Worm (Caenorhabditis elegans) whole organism, L1 larva: ENCODE results near the gene spon-1.

Experiments
- C04F5.9 ChIP-seq: sonication (generic microtip); optimal IDR thresholded peaks from 2 replicates; lab custom pipeline; 2016; ENCODE audit warnings: missing genetic modification characterization, missing compliant biosample characterization
- C34B4.2 ChIP-seq: sonication (generic microtip); optimal IDR thresholded peaks from 2 replicates; lab custom pipeline; 2017; ENCODE audit warnings: mild to moderate bottlenecking, missing genetic modification characterization, missing compliant biosample characterization
- Y116A8C.19 ChIP-seq: sonication (generic microtip); optimal IDR thresholded peaks from 2 replicates; lab custom pipeline; 2016; ENCODE audit warnings: missing compliant biosample characterization, missing genetic modification characterization, borderline replicate concordance
- aha-1 ChIP-seq: fragments of 150-350 bp; optimal IDR thresholded peaks from 2 replicates; lab custom pipeline; 2014; ENCODE audit warnings: missing biosample characterization, missing genetic modification characterization
- alr-1 ChIP-seq: fragments of 200-800 bp; sonication (Bioruptor generic); optimal IDR thresholded peaks from 2 replicates; lab custom pipeline; 2018; ENCODE audit warnings: borderline replicate concordance, mild to moderate bottlenecking, missing genetic modification characterization, missing compliant biosample characterization
- ama-1 ChIP-seq: fragments of 150-350 bp; optimal IDR thresholded peaks from 2 replicates; lab custom pipeline; 2014
- blmp-1 ChIP-seq: fragments of 150-350 bp; optimal IDR thresholded peaks from 2 replicates; lab custom pipeline; 2014; ENCODE audit warnings: missing biosample characterization, missing genetic modification characterization
- ceh-63 ChIP-seq: fragments of 200-800 bp; sonication (Bioruptor generic); optimal IDR thresholded peaks from 2 replicates; lab custom pipeline; 2018; ENCODE audit warnings: mild to moderate bottlenecking, missing genetic modification characterization, missing compliant biosample characterization
- ceh-8 ChIP-seq: fragments of 200-800 bp; sonication (Bioruptor generic); optimal IDR thresholded peaks from 2 replicates; lab custom pipeline; 2018; ENCODE audit warnings: mild to moderate bottlenecking, missing genetic modification characterization, moderate library complexity, missing compliant biosample characterization
- ces-1 ChIP-seq: fragments of 150-350 bp; optimal IDR thresholded peaks from 2 replicates; lab custom pipeline; 2014; ENCODE audit warnings: missing biosample characterization, missing genetic modification reagents, missing genetic modification characterization
- efl-1 ChIP-seq, 4 experiments: fragments of 150-350 bp; optimal IDR thresholded peaks in 3 of 4; peaks in 1 of 4; 1 replicate in 1 of 4; 2 replicates in 3 of 4; lab custom pipeline; 2014; ENCODE audit warnings: missing biosample characterization in 2 of 4, missing genetic modification characterization in 2 of 4, missing genetic modification reagents in 2 of 4
- efl-3 ChIP-seq: fragments of 200-800 bp; sonication (Bioruptor generic); optimal IDR thresholded peaks from 2 replicates; lab custom pipeline; 2018; ENCODE audit warnings: mild to moderate bottlenecking, missing genetic modification characterization, missing compliant biosample characterization
- egl-13 ChIP-seq: sonication (generic microtip); optimal IDR thresholded peaks from 2 replicates; lab custom pipeline; 2016; ENCODE audit warnings: missing genotype, missing genetic modification reagents, missing genetic modification characterization, missing compliant biosample characterization
- egl-27 ChIP-seq, 2 experiments: fragments of 150-350 bp in 1 of 2; sonication (generic microtip); optimal IDR thresholded peaks; 3 replicates each; lab custom pipeline; 2017 to 2018; ENCODE audit warnings: missing biosample characterization in 2 of 2, missing genetic modification characterization in 2 of 2, missing genetic modification reagents in 2 of 2
- elt-2 ChIP-seq: sonication (generic microtip); optimal IDR thresholded peaks from 2 replicates; lab custom pipeline; 2016; ENCODE audit warnings: missing genetic modification characterization, mild to moderate bottlenecking, inconsistent platforms, missing compliant biosample characterization, missing genetic modification reagents
- fkh-10 ChIP-seq: sonication (generic microtip); optimal IDR thresholded peaks from 2 replicates; lab custom pipeline; 2017; ENCODE audit warnings: missing biosample characterization, missing genetic modification reagents, missing genetic modification characterization
- fkh-4 ChIP-seq: sonication (generic microtip); optimal IDR thresholded peaks from 2 replicates; lab custom pipeline; 2016; ENCODE audit warnings: missing compliant biosample characterization, missing genetic modification characterization, borderline replicate concordance
- fos-1 ChIP-seq: fragments of 150-350 bp; optimal IDR thresholded peaks from 2 replicates; lab custom pipeline; 2014; ENCODE audit warnings: missing biosample characterization, missing genetic modification characterization
- hlh-17 ChIP-seq: fragments of 200-800 bp; sonication (Bioruptor generic); optimal IDR thresholded peaks from 2 replicates; lab custom pipeline; 2018; ENCODE audit warnings: missing genetic modification characterization, mild to moderate bottlenecking, missing compliant biosample characterization, moderate library complexity, borderline replicate concordance
- hpl-2 ChIP-seq: fragments of 150-350 bp; optimal IDR thresholded peaks from 2 replicates; lab custom pipeline; 2014; ENCODE audit warnings: missing biosample characterization, missing genetic modification reagents, missing genetic modification characterization
- irx-1 ChIP-seq: sonication (generic microtip); optimal IDR thresholded peaks from 2 replicates; lab custom pipeline; 2016; ENCODE audit warnings: missing genetic modification characterization, missing compliant biosample characterization
- isw-1 ChIP-seq: fragments of 200-800 bp; sonication (Bioruptor generic); IDR thresholded peaks from 2 replicates; pipeline ENCODE4 v1.3.6; 2022; ENCODE audit warnings: missing genetic modification characterization, missing compliant biosample characterization
- jun-1 ChIP-seq: fragments of 150-350 bp; optimal IDR thresholded peaks from 2 replicates; lab custom pipeline; 2014; ENCODE audit warnings: missing biosample characterization, missing genetic modification reagents, missing genetic modification characterization
- lin-13 ChIP-seq: fragments of 150-350 bp; optimal IDR thresholded peaks from 2 replicates; lab custom pipeline; 2014; ENCODE audit warnings: missing biosample characterization, missing genetic modification reagents, missing genetic modification characterization
- lin-39 ChIP-seq: fragments of 150-350 bp; optimal IDR thresholded peaks from 2 replicates; lab custom pipeline; 2014; ENCODE audit warnings: missing biosample characterization, missing genetic modification reagents, missing genetic modification characterization
- lir-3 ChIP-seq: sonication (generic microtip); optimal IDR thresholded peaks from 2 replicates; lab custom pipeline; 2016; ENCODE audit warnings: mild to moderate bottlenecking, missing genetic modification characterization, moderate library complexity, missing compliant biosample characterization; ENCODE audit not compliant: poor library complexity
- mab-9 ChIP-seq: fragments of 200-800 bp; sonication (Bioruptor generic); IDR thresholded peaks from 2 replicates; pipeline ENCODE4 v1.3.6; 2022; ENCODE audit warnings: missing genetic modification reagents, missing genetic modification characterization, missing compliant biosample characterization
- mdl-1 ChIP-seq, 2 experiments: fragments of 150-350 bp; optimal IDR thresholded peaks; 2 replicates each; lab custom pipeline; 2014 to 2017; ENCODE audit warnings: missing biosample characterization in 2 of 2, missing genetic modification characterization in 2 of 2, inconsistent platforms in 1 of 2
- mep-1 ChIP-seq: fragments of 150-350 bp; optimal IDR thresholded peaks from 2 replicates; lab custom pipeline; 2014; ENCODE audit warnings: missing biosample characterization, missing genetic modification characterization
- nhr-11 ChIP-seq: fragments of 150-350 bp; optimal IDR thresholded peaks from 2 replicates; lab custom pipeline; 2014; ENCODE audit warnings: missing biosample characterization, missing genetic modification characterization
- nhr-12 ChIP-seq: sonication (generic microtip); optimal IDR thresholded peaks from 2 replicates; lab custom pipeline; 2017; ENCODE audit warnings: missing biosample characterization, missing genetic modification characterization
- nhr-28 ChIP-seq: fragments of 150-350 bp; optimal IDR thresholded peaks from 2 replicates; lab custom pipeline; 2014; ENCODE audit warnings: missing biosample characterization, missing genetic modification characterization
- nhr-47 ChIP-seq: sonication (generic microtip); optimal IDR thresholded peaks from 2 replicates; lab custom pipeline; 2016; ENCODE audit warnings: mild to moderate bottlenecking, missing genetic modification characterization, moderate library complexity, missing compliant biosample characterization
- nhr-71 ChIP-seq: sonication (generic microtip); optimal IDR thresholded peaks from 2 replicates; lab custom pipeline; 2016; ENCODE audit warnings: mild to moderate bottlenecking, missing genetic modification characterization, moderate library complexity, missing compliant biosample characterization
- nhr-76 ChIP-seq: sonication (generic microtip); optimal IDR thresholded peaks from 2 replicates; lab custom pipeline; 2017; ENCODE audit warnings: missing biosample characterization, missing genetic modification characterization
- nhr-77 ChIP-seq: fragments of 150-350 bp; optimal IDR thresholded peaks from 2 replicates; lab custom pipeline; 2014; ENCODE audit warnings: missing biosample characterization, missing genetic modification characterization
- nhr-84 ChIP-seq: sonication (generic microtip); optimal IDR thresholded peaks from 2 replicates; lab custom pipeline; 2017; ENCODE audit warnings: missing biosample characterization, missing genetic modification characterization
- nhr-85 ChIP-seq: sonication (generic microtip); peaks from one replicate; lab custom pipeline; 2016; ENCODE audit warnings: missing genetic modification characterization, inconsistent platforms, missing compliant biosample characterization
- pax-3 ChIP-seq: fragments of 200-800 bp; sonication (Bioruptor generic); optimal IDR thresholded peaks from 2 replicates; lab custom pipeline; 2018; ENCODE audit warnings: mild to moderate bottlenecking, missing genetic modification characterization, moderate library complexity, missing compliant biosample characterization
- rnt-1 ChIP-seq: sonication (generic microtip); optimal IDR thresholded peaks from 2 replicates; lab custom pipeline; 2016; ENCODE audit warnings: mild to moderate bottlenecking, missing genetic modification characterization, moderate library complexity, missing compliant biosample characterization
- skn-1 ChIP-seq: fragments of 150-350 bp; optimal IDR thresholded peaks from 2 replicates; lab custom pipeline; 2014; ENCODE audit warnings: missing biosample characterization, missing genetic modification characterization
- snu-23 ChIP-seq: sonication (generic microtip); optimal IDR thresholded peaks from 2 replicates; lab custom pipeline; 2016; ENCODE audit warnings: missing genetic modification characterization, missing compliant biosample characterization
- sox-4 ChIP-seq: sonication (generic microtip); optimal IDR thresholded peaks from 2 replicates; lab custom pipeline; 2016; ENCODE audit warnings: missing genetic modification characterization, missing compliant biosample characterization
- swsn-7 ChIP-seq: sonication (generic microtip); optimal IDR thresholded peaks from 2 replicates; lab custom pipeline; 2016; ENCODE audit warnings: missing genetic modification characterization, missing compliant biosample characterization
- tbx-2 ChIP-seq: sonication (generic microtip); optimal IDR thresholded peaks from 2 replicates; lab custom pipeline; 2016; ENCODE audit warnings: missing genetic modification characterization, missing compliant biosample characterization
- tlp-1 ChIP-seq: fragments of 150-350 bp; optimal IDR thresholded peaks from 2 replicates; lab custom pipeline; 2014; ENCODE audit warnings: missing biosample characterization, missing genetic modification characterization
- unc-130 ChIP-seq: fragments of 150-350 bp; optimal IDR thresholded peaks from 2 replicates; lab custom pipeline; 2017; ENCODE audit warnings: missing biosample characterization, missing genetic modification characterization, inconsistent platforms
- unc-62 ChIP-seq: fragments of 150-350 bp; optimal IDR thresholded peaks from 2 replicates; lab custom pipeline; 2014; ENCODE audit warnings: missing biosample characterization, missing genetic modification reagents, missing genetic modification characterization
- unc-86 ChIP-seq: sonication (generic microtip); optimal IDR thresholded peaks from 2 replicates; lab custom pipeline; 2016; ENCODE audit warnings: missing genetic modification characterization, missing compliant biosample characterization
- unc-98 ChIP-seq: fragments of 200-800 bp; sonication (Bioruptor generic); IDR thresholded peaks from 2 replicates; pipeline ENCODE4 v1.3.6; 2022; ENCODE audit warnings: missing genetic modification characterization, missing compliant biosample characterization
- xbp-1 ChIP-seq: sonication (generic microtip); optimal IDR thresholded peaks from 2 replicates; lab custom pipeline; 2016; ENCODE audit warnings: missing genetic modification characterization, missing compliant biosample characterization
- zag-1 ChIP-seq: fragments of 150-350 bp; optimal IDR thresholded peaks from 2 replicates; lab custom pipeline; 2014; ENCODE audit warnings: missing biosample characterization, missing genetic modification characterization
- zip-4 ChIP-seq: fragments of 200-800 bp; sonication (Bioruptor generic); optimal IDR thresholded peaks from 2 replicates; lab custom pipeline; 2018; ENCODE audit warnings: mild to moderate bottlenecking, missing genetic modification characterization, moderate library complexity, missing compliant biosample characterization
- ztf-11 ChIP-seq, 2 experiments: sonication (generic microtip); optimal IDR thresholded peaks; 2 replicates each; lab custom pipeline; 2016 to 2017; ENCODE audit warnings: missing genetic modification characterization in 2 of 2, missing biosample characterization in 1 of 2, missing compliant biosample characterization in 1 of 2

Gene spon-1

DNA sequence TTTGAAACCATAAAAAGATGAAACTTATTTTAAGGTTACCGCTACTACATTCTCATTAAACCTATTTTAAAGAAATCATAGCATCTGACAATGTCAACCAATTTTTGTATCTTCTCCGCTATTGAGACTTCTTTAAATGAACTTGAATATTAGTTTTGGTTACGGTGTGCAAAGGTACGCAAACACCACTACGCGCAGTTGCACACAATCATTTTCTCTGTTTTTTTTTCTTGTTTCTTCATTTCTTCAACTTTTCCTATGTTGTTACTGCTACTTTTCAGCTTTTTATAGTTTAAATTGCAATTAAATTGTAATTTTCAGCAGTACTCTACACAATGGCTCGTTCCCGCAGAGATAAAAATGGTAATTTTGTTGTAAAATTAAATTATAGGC lies 4.7 kb upstream of the spon-1 start, which contains the start of gene F10E7.5 (continued):
- TF ChIP-seq xbp-1 (peak; percentile 44), efl-3 (GFP tag; lab: Kevin White, UChicago) (no peak), mdl-1 (tag; optimal IDR thresholded peaks at IDR 0.05; lab: Kevin White, UChicago) (peak in 1 of 2 experiments; percentile 36), lin-13 (GFP tag; lab: Kevin White, UChicago) (no peak), isw-1 (GFP tag; lab: Robert Waterston, UW) (peak; percentile 35; the same call in 1 of the 2 replicates), zag-1 (tag; lab: Kevin White, UChicago) (no peak), jun-1 (tag; lab: Kevin White, UChicago) (peak; percentile 30), lir-3 (tag; lab: Kevin White, UChicago) (no peak), efl-1 (optimal IDR thresholded peaks at IDR 0.05; lab: Kevin White, UChicago) (peak; percentile 59 to 69), efl-1 (GFP tag; optimal IDR thresholded peaks at IDR 0.05 in 1 of 2; lab: Kevin White, UChicago) (peak; percentile 66 to 95), nhr-11 (tag; lab: Kevin White, UChicago) (no peak), snu-23 (GFP tag; lab: Kevin White, UChicago) (peak; percentile 69), fkh-10 (GFP tag; lab: Kevin White, UChicago) (no peak), sox-4 (tag; lab: Kevin White, UChicago) (no peak), ceh-63 (GFP tag; lab: Kevin White, UChicago) (no peak), alr-1 (tag; lab: Kevin White, UChicago) (no peak), nhr-77 (tag; lab: Kevin White, UChicago) (no peak), mab-9 (GFP tag; lab: Robert Waterston, UW) (no peak), tbx-2 (tag; lab: Kevin White, UChicago) (no peak), ces-1 (GFP tag; lab: Kevin White, UChicago) (no peak), ceh-8 (GFP tag; lab: Kevin White, UChicago) (no peak), swsn-7 (tag; lab: Kevin White, UChicago) (peak; percentile 34), rnt-1 (tag; lab: Kevin White, UChicago) (peak; percentile 53), egl-27 (tag; optimal IDR thresholded peaks at IDR 0.05; lab: Kevin White, UChicago) (no peak), elt-2 (no peak), unc-98 (GFP tag; lab: Robert Waterston, UW) (no peak), irx-1 (tag; lab: Kevin White, UChicago) (no peak), aha-1 (no peak), C34B4.2 (tag; lab: Kevin White, UChicago) (no peak), nhr-85 (tag; lab: Kevin White, UChicago) (peak; percentile 48), nhr-28 (tag; lab: Kevin White, UChicago) (no peak), nhr-71 (tag; lab: Kevin White, UChicago) (peak; percentile 53), nhr-12 (tag; lab: Kevin White, UChicago) (no peak), mep-1 (tag; lab: Kevin White, UChicago) (peak; percentile 83), hlh-17 (GFP tag; lab: Kevin White, UChicago) (no peak), hpl-2 (GFP tag; lab: Kevin White, UChicago) (no peak), Y116A8C.19 (tag; lab: Kevin White, UChicago) (no peak), pax-3 (tag; lab: Kevin White, UChicago) (no peak), nhr-47 (tag; lab: Kevin White, UChicago) (peak; percentile 55), unc-62 (GFP tag; lab: Kevin White, UChicago) (no peak), unc-130 (tag; lab: Kevin White, UChicago) (peak; percentile 40), fkh-4 (tag; lab: Kevin White, UChicago) (no peak), zip-4 (no peak), nhr-84 (tag; lab: Kevin White, UChicago) (no peak), nhr-76 (tag; lab: Kevin White, UChicago) (no peak), ama-1 (lab: Kevin White, UChicago) (no peak), egl-13 (no peak), blmp-1 (tag; lab: Kevin White, UChicago) (peak; percentile 61), skn-1 (no peak), unc-86 (tag; lab: Kevin White, UChicago) (peak; percentile 14), tlp-1 (no peak), fos-1 (tag; lab: Kevin White, UChicago) (peak; percentile 23), C04F5.9 (no peak), ztf-11 (tag; optimal IDR thresholded peaks at IDR 0.05; lab: Kevin White, UChicago) (no peak), lin-39 (tag; lab: Kevin White, UChicago) (no peak)
